Fruit fly (Drosophila melanogaster): ENCODE results near the gene CG18764.

CG18764 gene

dm6 chr3R:11617363-11617762, 9.3 kb upstream of the CG18764 start:
- TF ChIP-seq noc (tag; optimal IDR thresholded peaks at IDR 0.05): no peak

- no peak for TF ChIP-seq noc (tag; optimal IDR thresholded peaks at IDR 0.05)
Measured at dm6 chr3R:11617849-11618248, 8.8 kb upstream of the CG18764 start.

dm6 chr3R:11618879-11619278, 7.8 kb upstream of the CG18764 start:
- TF ChIP-seq noc (tag; optimal IDR thresholded peaks at IDR 0.05): no peak

dm6 chr3R:11619709-11620409, 6.8 kb upstream of the CG18764 start, which contains the start of the genes Jupiter and CG14710:
Jupiter (minus strand) TSS chr3R:11619906.
CG14710 (plus strand) TSS chr3R:11620090.
- no peak for TF ChIP-seq noc (tag; optimal IDR thresholded peaks at IDR 0.05)

- no peak for TF ChIP-seq noc (tag; optimal IDR thresholded peaks at IDR 0.05)
Measured at dm6 chr3R:11623025-11623424, 3.7 kb upstream of the CG18764 start, which contains the start of gene CG14711. CG14711 (plus strand) TSS chr3R:11623339.

- TF ChIP-seq noc (tag; optimal IDR thresholded peaks at IDR 0.05): no peak
Measured at dm6 chr3R:11625544-11625943, 1.1 kb upstream of the CG18764 start, which contains the start of gene Zaf1. Zaf1 (minus strand) TSS chr3R:11625644.

dm6 chr3R:11628416-11629041, 1.8 kb downstream of the CG18764 start, which contains the start of gene CG14712:
CG14712 (plus strand) TSS chr3R:11628759.
- no peak for TF ChIP-seq noc (tag; optimal IDR thresholded peaks at IDR 0.05)

dm6 chr3R:11637586-11637985, 10.9 kb downstream of the CG18764 start:
- no peak for TF ChIP-seq noc (tag; optimal IDR thresholded peaks at IDR 0.05)

dm6 chr3R:11639946-11640588, 13.4 kb downstream of the CG18764 start:
- peak; percentile 3 for TF ChIP-seq noc (tag; optimal IDR thresholded peaks at IDR 0.05)

dm6 chr3R:11646826-11647225, 20.1 kb downstream of the CG18764 start:
- no peak for TF ChIP-seq noc (tag; optimal IDR thresholded peaks at IDR 0.05)

- TF ChIP-seq noc (tag; optimal IDR thresholded peaks at IDR 0.05): no peak
Measured at dm6 chr3R:11648356-11649355, 22.0 kb downstream of the CG18764 start.

- peak; percentile 97 for TF ChIP-seq noc (tag; optimal IDR thresholded peaks at IDR 0.05)
Measured at dm6 chr3R:11649449-11649848, 22.8 kb downstream of the CG18764 start.

dm6 chr3R:11650105-11651039, 23.7 kb downstream of the CG18764 start, which contains the start of the genes Csk and Elp1:
Csk (minus strand) TSS chr3R:11650706.
Elp1 (plus strand) TSS chr3R:11650971.
- peak; percentile 59 for TF ChIP-seq noc (tag; optimal IDR thresholded peaks at IDR 0.05)

- TF ChIP-seq noc (tag; optimal IDR thresholded peaks at IDR 0.05): peak; percentile 31
Measured at dm6 chr3R:11655873-11656374, 29.2 kb downstream of the CG18764 start, which contains the start of gene CG42327. CG42327 (plus strand) TSS chr3R:11656149.

Data from whole organism, larva.